Worm (Caenorhabditis elegans) whole organism, early embryonic: Measurements from ENCODE around the gene F21E9.2.

Experiments
- B0310.2 ChIP-seq: sonication (generic microtip); optimal IDR thresholded peaks from 2 replicates; lab custom pipeline; 2016; ENCODE audit warnings: mild to moderate bottlenecking, missing genetic modification characterization, missing compliant biosample characterization
- aly-1 ChIP-seq: sonication (generic microtip); optimal IDR thresholded peaks from 2 replicates; lab custom pipeline; 2016; ENCODE audit warnings: missing genetic modification characterization, missing compliant biosample characterization
- ama-1 ChIP-seq: fragments of 150-350 bp; optimal IDR thresholded peaks from 2 replicates; lab custom pipeline; 2014
- ceh-13 ChIP-seq: fragments of 200-800 bp; sonication (Bioruptor generic); optimal IDR thresholded peaks from 2 replicates; lab custom pipeline; 2018; ENCODE audit warnings: mild to moderate bottlenecking, missing genetic modification characterization, missing compliant biosample characterization
- ceh-36 ChIP-seq: sonication (generic microtip); optimal IDR thresholded peaks from 2 replicates; lab custom pipeline; 2016; ENCODE audit warnings: missing genetic modification characterization, inconsistent platforms, missing compliant biosample characterization
- ets-7 ChIP-seq: sonication (generic microtip); optimal IDR thresholded peaks from 2 replicates; lab custom pipeline; 2016; ENCODE audit warnings: missing genotype, missing genetic modification characterization, missing compliant biosample characterization
- flt-1 ChIP-seq: fragments of 200-800 bp; sonication (Bioruptor generic); IDR thresholded peaks from 2 replicates; pipeline ENCODE4 v1.3.6; 2022; ENCODE audit warnings: missing genetic modification characterization, missing compliant biosample characterization
- hnd-1 ChIP-seq: sonication (generic microtip); optimal IDR thresholded peaks from 2 replicates; lab custom pipeline; 2016; ENCODE audit warnings: missing genetic modification characterization, missing compliant biosample characterization
- pes-1 ChIP-seq: fragments of 200-800 bp; sonication (Bioruptor generic); IDR thresholded peaks from 2 replicates; pipeline ENCODE4 v1.3.6; 2022; ENCODE audit warnings: missing genetic modification reagents, missing genetic modification characterization, missing compliant biosample characterization
- scrt-1 ChIP-seq: fragments of 200-800 bp; sonication (Bioruptor generic); IDR thresholded peaks from 2 replicates; pipeline ENCODE4 v1.3.6; 2022; ENCODE audit warnings: missing genetic modification characterization, missing compliant biosample characterization
- sea-1 ChIP-seq: fragments of 200-800 bp; sonication (Bioruptor generic); conservative IDR thresholded peaks from 2 replicates; pipeline ENCODE4 v1.3.6; 2022; ENCODE audit warnings: missing genetic modification characterization, missing compliant biosample characterization
- tbx-37 ChIP-seq: fragments of 200-800 bp; sonication (Bioruptor generic); conservative IDR thresholded peaks from 2 replicates; pipeline ENCODE4 v1.3.6; 2022; ENCODE audit warnings: missing genetic modification reagents, missing genetic modification characterization, missing compliant biosample characterization
- tra-4 ChIP-seq: sonication (generic microtip); optimal IDR thresholded peaks from 2 replicates; lab custom pipeline; 2017; ENCODE audit warnings: missing genetic modification characterization, missing compliant biosample characterization

ce11 chrX:1360631-1361030 is 30.9 kb upstream of the F21E9.2 start, which contains the start of gene F56C3.4:
- TF ChIP-seq ama-1 (lab: Kevin White, UChicago) = no peak
- TF ChIP-seq hnd-1 (tag; lab: Kevin White, UChicago) = no peak
- TF ChIP-seq aly-1 = no peak
- no peak for TF ChIP-seq sea-1 (GFP tag; lab: Robert Waterston, UW)
- TF ChIP-seq B0310.2 (tag; lab: Kevin White, UChicago) = no peak
- no peak for TF ChIP-seq ets-7 (tag; lab: Kevin White, UChicago)
- no peak for TF ChIP-seq scrt-1 (GFP tag; lab: Robert Waterston, UW)
- TF ChIP-seq tbx-37 (GFP tag; lab: Robert Waterston, UW) = no peak
- no peak for TF ChIP-seq ceh-36 (tag; lab: Kevin White, UChicago)
- no peak for TF ChIP-seq pes-1 (GFP tag; lab: Robert Waterston, UW)
- no peak for TF ChIP-seq ceh-13 (GFP tag; lab: Kevin White, UChicago)
- no peak for TF ChIP-seq tra-4 (tag; lab: Kevin White, UChicago)
- no peak for TF ChIP-seq flt-1 (GFP tag; lab: Robert Waterston, UW)
